Fruit fly (Drosophila melanogaster) whole organism, embryonic: ENCODE measurements around the gene CG11596.

Source experiments
- Ada2b ChIP-seq: fragments of 200-800 bp; sonication (Bioruptor generic); IDR thresholded peaks from 2 replicates; pipeline ENCODE4 v1.3.6; 2022; ENCODE audit warnings: missing biosample characterization, missing genetic modification characterization
- Antp ChIP-seq: fragments of 200-800 bp; sonication (Bioruptor generic); optimal IDR thresholded peaks from 3 replicates; lab custom pipeline; 2016; ENCODE audit warnings: missing biosample characterization, missing genetic modification characterization
- BEAF-32 ChIP-seq: fragments of 200-800 bp; sonication (Bioruptor generic); optimal IDR thresholded peaks from 3 replicates; lab custom pipeline; 2017; ENCODE audit warnings: missing biosample characterization, missing genetic modification characterization, mild to moderate bottlenecking, moderate library complexity, missing genetic modification reagents
- CG11398 ChIP-seq: fragments of 200-800 bp; sonication (Bioruptor generic); optimal IDR thresholded peaks from 2 replicates; lab custom pipeline; 2016; ENCODE audit warnings: missing biosample characterization, missing genetic modification characterization
- CG12299 ChIP-seq: fragments of 200-800 bp; sonication (Bioruptor generic); optimal IDR thresholded peaks from 2 replicates; lab custom pipeline; 2018; ENCODE audit warnings: missing biosample characterization, mild to moderate bottlenecking, missing genetic modification characterization
- CG12769 ChIP-seq: fragments of 200-800 bp; sonication (Bioruptor generic); optimal IDR thresholded peaks from 2 replicates; lab custom pipeline; 2019; ENCODE audit warnings: missing biosample characterization, mild to moderate bottlenecking, missing genetic modification characterization, moderate library complexity
- CG1529 ChIP-seq: fragments of 200-800 bp; sonication (Bioruptor generic); optimal IDR thresholded peaks from 3 replicates; lab custom pipeline; 2018; ENCODE audit warnings: missing biosample characterization, missing genetic modification characterization
- CG2678 ChIP-seq: fragments of 200-800 bp; sonication (Bioruptor generic); optimal IDR thresholded peaks from 3 replicates; lab custom pipeline; 2019; ENCODE audit warnings: missing biosample characterization, mild to moderate bottlenecking, missing genetic modification characterization, moderate library complexity
- CG34224 ChIP-seq: fragments of 200-800 bp; sonication (Bioruptor generic); IDR thresholded peaks from 3 replicates; pipeline ENCODE4 v1.3.6; 2022; ENCODE audit warnings: missing biosample characterization, missing genetic modification characterization; ENCODE audit not compliant: partially characterized antibody
- CG3847 ChIP-seq: fragments of 200-800 bp; sonication (Bioruptor generic); IDR thresholded peaks from 2 replicates; pipeline ENCODE4 v1.3.6; 2022; ENCODE audit warnings: missing biosample characterization, missing genetic modification characterization
- CG4328 ChIP-seq: fragments of 200-800 bp; sonication (Bioruptor generic); optimal IDR thresholded peaks from 3 replicates; lab custom pipeline; 2017; ENCODE audit warnings: missing biosample characterization, missing genetic modification reagents, missing genetic modification characterization
- CG6654 ChIP-seq: fragments of 200-800 bp; sonication (Bioruptor generic); optimal IDR thresholded peaks from 2 replicates; lab custom pipeline; 2017; ENCODE audit warnings: missing biosample characterization, mild to moderate bottlenecking, missing genetic modification characterization
- CG6813 ChIP-seq: fragments of 200-800 bp; sonication (Bioruptor generic); optimal IDR thresholded peaks from 2 replicates; lab custom pipeline; 2017; ENCODE audit warnings: missing biosample characterization, missing genetic modification characterization, mild to moderate bottlenecking, moderate library complexity, missing genetic modification reagents
- CG8924 ChIP-seq: fragments of 200-800 bp; optimal IDR thresholded peaks from 3 replicates; lab custom pipeline; 2019; ENCODE audit warnings: missing biosample characterization, mild to moderate bottlenecking, missing genetic modification characterization, moderate library complexity
- CTCF ChIP-seq: fragments of 200-800 bp; sonication (Bioruptor generic); optimal IDR thresholded peaks from 2 replicates; lab custom pipeline; 2017; ENCODE audit warnings: missing biosample characterization, mild to moderate bottlenecking, missing genetic modification characterization, moderate library complexity
- Chrac-16 ChIP-seq: fragments of 200-800 bp; sonication (Bioruptor generic); optimal IDR thresholded peaks from 3 replicates; lab custom pipeline; 2016; ENCODE audit warnings: missing biosample characterization, missing genetic modification characterization
- Dip2 ChIP-seq: fragments of 200-800 bp; sonication (Bioruptor generic); IDR thresholded peaks from 2 replicates; pipeline ENCODE4 v1.3.6; 2022; ENCODE audit warnings: missing biosample characterization, missing genetic modification characterization
- Fer1 ChIP-seq: fragments of 200-800 bp; sonication (Bioruptor generic); optimal IDR thresholded peaks from 2 replicates; lab custom pipeline; 2017; ENCODE audit warnings: missing biosample characterization, mild to moderate bottlenecking, missing genetic modification characterization
- Gsc ChIP-seq: fragments of 200-800 bp; sonication (Bioruptor generic); IDR thresholded peaks from 2 replicates; pipeline ENCODE4 v1.3.6; 2022; ENCODE audit warnings: missing biosample characterization, missing genetic modification characterization
- HHEX ChIP-seq: fragments of 200-800 bp; sonication (Bioruptor generic); optimal IDR thresholded peaks from 3 replicates; lab custom pipeline; 2017; ENCODE audit warnings: missing biosample characterization, mild to moderate bottlenecking, missing genetic modification characterization, missing genetic modification reagents
- Med ChIP-seq: fragments of 200-800 bp; sonication (Bioruptor generic); peaks from one replicate; lab custom pipeline; 2016; ENCODE audit warnings: missing biosample characterization, missing genetic modification characterization, mild to moderate bottlenecking, inconsistent platforms, moderate library complexity
- NC2β ChIP-seq: fragments of 200-800 bp; sonication (Bioruptor generic); optimal IDR thresholded peaks from 2 replicates; lab custom pipeline; 2016; ENCODE audit warnings: missing biosample characterization, missing genetic modification characterization
- Spps ChIP-seq: fragments of 200-800 bp; sonication (Bioruptor generic); optimal IDR thresholded peaks from 2 replicates; lab custom pipeline; 2018; ENCODE audit warnings: missing biosample characterization, mild to moderate bottlenecking, missing genetic modification characterization
- Taf1 ChIP-seq: fragments of 200-800 bp; sonication (Bioruptor generic); IDR thresholded peaks from 2 replicates; pipeline ENCODE4 v1.3.6; 2022; ENCODE audit warnings: missing biosample characterization, missing genetic modification characterization
- Xrp1 ChIP-seq: fragments of 200-800 bp; sonication (Bioruptor generic); IDR thresholded peaks from 2 replicates; pipeline ENCODE4 v1.3.6; 2022; ENCODE audit warnings: missing biosample characterization, missing genetic modification characterization
- bsh ChIP-seq, 2 experiments: fragments of 200-800 bp; sonication (Bioruptor generic); optimal IDR thresholded peaks; 2 replicates each; lab custom pipeline; 2017 to 2018; ENCODE audit warnings: mild to moderate bottlenecking in 2 of 2, missing biosample characterization in 2 of 2, missing genetic modification characterization in 2 of 2, moderate library complexity in 1 of 2
- fd3F ChIP-seq: fragments of 200-800 bp; sonication (Bioruptor generic); optimal IDR thresholded peaks from 2 replicates; lab custom pipeline; 2018; ENCODE audit warnings: missing biosample characterization, mild to moderate bottlenecking, missing genetic modification characterization, moderate library complexity
- gfzf ChIP-seq: fragments of 200-800 bp; sonication (Bioruptor generic); optimal IDR thresholded peaks from 2 replicates; lab custom pipeline; 2016; ENCODE audit warnings: missing biosample characterization, mild to moderate bottlenecking, missing genetic modification characterization, moderate library complexity
- grn ChIP-seq: fragments of 200-800 bp; sonication (Bioruptor generic); optimal IDR thresholded peaks from 3 replicates; lab custom pipeline; 2017; ENCODE audit warnings: missing biosample characterization, missing genetic modification characterization
- gro ChIP-seq: fragments of 200-800 bp; sonication (Bioruptor generic); optimal IDR thresholded peaks from 2 replicates; lab custom pipeline; 2016; ENCODE audit warnings: missing biosample characterization, missing genetic modification characterization
- h ChIP-seq: fragments of >200 bp; optimal IDR thresholded peaks from 2 replicates; lab custom pipeline; 2017
- lbe ChIP-seq: fragments of 200-800 bp; sonication (Bioruptor generic); optimal IDR thresholded peaks from 2 replicates; lab custom pipeline; 2016; ENCODE audit warnings: missing biosample characterization, mild to moderate bottlenecking, missing genetic modification characterization
- lov ChIP-seq, 2 experiments: fragments of 200-800 bp in 1 of 2; fragments of >200 bp in 1 of 2; sonication (Bioruptor generic) in 1 of 2; IDR thresholded peaks in 1 of 2; optimal IDR thresholded peaks in 1 of 2; 2 replicates in 1 of 2; 3 replicates in 1 of 2; pipeline versions ENCODE4 v1.3.6 to Lab custom; 2017 to 2022; ENCODE audit warnings: missing biosample characterization in 1 of 2, missing genetic modification characterization in 1 of 2
- nom ChIP-seq: fragments of 200-800 bp; sonication (Bioruptor generic); optimal IDR thresholded peaks from 2 replicates; lab custom pipeline; 2017; ENCODE audit warnings: missing biosample characterization, missing genetic modification characterization, mild to moderate bottlenecking, moderate library complexity, missing genetic modification reagents
- rib ChIP-seq: fragments of 200-800 bp; sonication (Bioruptor generic); IDR thresholded peaks from 2 replicates; pipeline ENCODE4 v1.3.6; 2022; ENCODE audit warnings: missing biosample characterization, missing genetic modification characterization
- ro ChIP-seq: fragments of 200-800 bp; sonication (Bioruptor generic); IDR thresholded peaks from 2 replicates; pipeline ENCODE4 v1.3.6; 2022; ENCODE audit warnings: missing biosample characterization, missing genetic modification characterization
- sens ChIP-seq: fragments of 200-800 bp; sonication (Bioruptor generic); peaks from one replicate; lab custom pipeline; 2016; ENCODE audit warnings: missing biosample characterization, missing genetic modification characterization
- slou ChIP-seq: fragments of 200-800 bp; sonication (Bioruptor generic); optimal IDR thresholded peaks from 3 replicates; lab custom pipeline; 2016; ENCODE audit warnings: missing biosample characterization, missing genetic modification characterization
- ssp ChIP-seq: fragments of 200-800 bp; sonication (Bioruptor generic); IDR thresholded peaks from 2 replicates; pipeline ENCODE4 v1.3.6; 2022; ENCODE audit warnings: missing biosample characterization, missing genetic modification characterization
- tx ChIP-seq: fragments of 200-800 bp; sonication (Bioruptor generic); optimal IDR thresholded peaks from 2 replicates; lab custom pipeline; 2016; ENCODE audit warnings: missing biosample characterization, missing genetic modification characterization
- wdn ChIP-seq: fragments of 200-800 bp; sonication (Bioruptor generic); IDR thresholded peaks from 2 replicates; pipeline ENCODE4 v1.3.6; 2022; ENCODE audit warnings: missing biosample characterization, missing genetic modification characterization
- zfh2 ChIP-seq: fragments of 200-800 bp; sonication (Bioruptor generic); optimal IDR thresholded peaks from 2 replicates; lab custom pipeline; 2016; ENCODE audit warnings: missing biosample characterization, missing genetic modification characterization

Gene CG11596

DNA sequence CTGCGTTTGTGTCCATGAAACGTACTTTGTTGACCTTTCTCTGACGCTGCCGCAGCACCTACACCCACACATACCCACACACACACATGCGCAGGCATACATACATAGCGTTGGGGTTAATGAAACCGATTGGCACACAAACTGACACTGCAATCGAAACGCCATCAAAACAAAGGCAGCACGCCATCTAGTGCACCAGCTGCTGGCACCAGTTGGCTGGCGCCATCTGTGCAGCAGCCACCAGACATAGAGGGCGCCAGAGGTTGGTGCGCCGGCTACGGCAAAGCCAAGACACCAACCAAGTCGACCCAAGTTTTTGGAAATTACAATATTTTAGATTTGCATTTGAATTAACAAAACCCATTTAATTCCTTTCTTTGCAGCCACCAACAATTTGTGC is 25.4 kb downstream of the CG11596 start (continued):
- TF ChIP-seq bsh (GFP tag; optimal IDR thresholded peaks at IDR 0.05; lab: Kevin White, UChicago) (peak in 1 of 2 experiments; percentile 2), Med (GFP tag; lab: Kevin White, UChicago) (peak; percentile 97), CG2678 (peak; percentile 21), rib (peak; percentile 62), Taf1 (GFP tag; lab: Robert Waterston, UW) (no peak), sens (peak; percentile 90), gro (GFP tag; lab: Kevin White, UChicago) (peak; percentile 6), CG6813 (no peak), Dip2 (GFP tag; lab: Robert Waterston, UW) (peak; percentile 100), Chrac-16 (GFP tag; lab: Kevin White, UChicago) (peak; percentile 81), zfh2 (GFP tag; lab: Kevin White, UChicago) (peak; percentile 53), Fer1 (GFP tag; lab: Kevin White, UChicago) (peak; percentile 32), lov (optimal IDR thresholded peaks at IDR 0.05; lab: Kevin White, UChicago) (no peak), lov (GFP tag; IDR thresholded peaks at IDR 0.05; lab: Robert Waterston, UW) (no peak), nom (GFP tag; lab: Kevin White, UChicago) (no peak), wdn (GFP tag; lab: Robert Waterston, UW) (no peak), CG34224 (GFP tag; lab: Robert Waterston, UW) (0 out of 3 replicates have a peak, but pooled peaks have one; percentile 7), CG12299 (tag; lab: Kevin White, UChicago) (no peak), CG3847 (GFP tag; lab: Robert Waterston, UW) (peak; percentile 65), Xrp1 (GFP tag; lab: Robert Waterston, UW) (peak; percentile 28; the same call in 1 of the 2 replicates), CG12769 (peak; percentile 68), fd3F (no peak), tx (GFP tag; lab: Kevin White, UChicago) (peak; percentile 48), Spps (tag; lab: Kevin White, UChicago) (no peak), NC2β (GFP tag; lab: Kevin White, UChicago) (peak; percentile 58), CG1529 (GFP tag; lab: Kevin White, UChicago) (no peak), gfzf (GFP tag; lab: Kevin White, UChicago) (peak; percentile 45), CG8924 (tag; lab: Kevin White, UChicago) (no peak), Gsc (GFP tag; lab: Robert Waterston, UW) (peak; percentile 63), CTCF (GFP tag; lab: Kevin White, UChicago) (peak; percentile 99), BEAF-32 (peak; percentile 10), CG11398 (GFP tag; lab: Kevin White, UChicago) (no peak), Antp (GFP tag; lab: Kevin White, UChicago) (peak; percentile 87), h (lab: Kevin White, UChicago) (no peak), CG6654 (GFP tag; lab: Kevin White, UChicago) (peak; percentile 22), grn (GFP tag; lab: Kevin White, UChicago) (no peak), lbe (GFP tag; lab: Kevin White, UChicago) (no peak), Ada2b (GFP tag; lab: Robert Waterston, UW) (no peak), CG4328 (GFP tag; lab: Kevin White, UChicago) (peak; percentile 32), ssp (peak; percentile 72), ro (GFP tag; lab: Robert Waterston, UW) (peak; percentile 45; the same call in 1 of the 2 replicates), HHEX (GFP tag; lab: Kevin White, UChicago) (peak; percentile 29), slou (GFP tag; lab: Kevin White, UChicago) (peak; percentile 49)
